Worm (Caenorhabditis elegans) whole organism, L1 larva: ENCODE data around the gene par-1.

Experiments
- C04F5.9 ChIP-seq: sonication (generic microtip); optimal IDR thresholded peaks from 2 replicates; lab custom pipeline; 2016; ENCODE audit warnings: missing genetic modification characterization, missing compliant biosample characterization
- F16B12.6 ChIP-seq: fragments of 150-350 bp; optimal IDR thresholded peaks from 2 replicates; lab custom pipeline; 2014; ENCODE audit warnings: missing biosample characterization, missing genetic modification characterization
- Y116A8C.19 ChIP-seq: sonication (generic microtip); optimal IDR thresholded peaks from 2 replicates; lab custom pipeline; 2016; ENCODE audit warnings: missing compliant biosample characterization, missing genetic modification characterization, borderline replicate concordance
- aha-1 ChIP-seq: fragments of 150-350 bp; optimal IDR thresholded peaks from 2 replicates; lab custom pipeline; 2014; ENCODE audit warnings: missing biosample characterization, missing genetic modification characterization
- alr-1 ChIP-seq: fragments of 200-800 bp; sonication (Bioruptor generic); optimal IDR thresholded peaks from 2 replicates; lab custom pipeline; 2018; ENCODE audit warnings: borderline replicate concordance, mild to moderate bottlenecking, missing genetic modification characterization, missing compliant biosample characterization
- aly-2 ChIP-seq: fragments of 150-350 bp; optimal IDR thresholded peaks from 2 replicates; lab custom pipeline; 2014; ENCODE audit warnings: missing biosample characterization, missing genetic modification characterization
- ama-1 ChIP-seq: fragments of 150-350 bp; optimal IDR thresholded peaks from 2 replicates; lab custom pipeline; 2014
- ceh-63 ChIP-seq: fragments of 200-800 bp; sonication (Bioruptor generic); optimal IDR thresholded peaks from 2 replicates; lab custom pipeline; 2018; ENCODE audit warnings: mild to moderate bottlenecking, missing genetic modification characterization, missing compliant biosample characterization
- ceh-82 ChIP-seq, 3 experiments: fragments of 150-350 bp in 1 of 3; sonication (generic microtip) in 2 of 3; optimal IDR thresholded peaks; 2 replicates each; lab custom pipeline; 2014 to 2017; ENCODE audit warnings: missing biosample characterization in 3 of 3, missing genetic modification characterization in 3 of 3
- ceh-88 ChIP-seq: fragments of 200-800 bp; sonication (Bioruptor generic); IDR thresholded peaks from 2 replicates; pipeline ENCODE4 v1.3.6; 2022; ENCODE audit warnings: missing genetic modification characterization, missing compliant biosample characterization
- ces-1 ChIP-seq: fragments of 150-350 bp; optimal IDR thresholded peaks from 2 replicates; lab custom pipeline; 2014; ENCODE audit warnings: missing biosample characterization, missing genetic modification reagents, missing genetic modification characterization
- dpl-1 ChIP-seq, 3 experiments: fragments of 150-350 bp in 2 of 3; sonication (generic microtip) in 1 of 3; optimal IDR thresholded peaks; 2 replicates each; lab custom pipeline; 2014 to 2017; ENCODE audit warnings: missing biosample characterization in 3 of 3, missing genetic modification characterization in 3 of 3, missing genetic modification reagents in 3 of 3
- dsc-1 ChIP-seq: sonication (generic microtip); optimal IDR thresholded peaks from 2 replicates; lab custom pipeline; 2016; ENCODE audit warnings: mild to moderate bottlenecking, missing genetic modification characterization, missing compliant biosample characterization
- efl-1 ChIP-seq, 4 experiments: fragments of 150-350 bp; optimal IDR thresholded peaks in 3 of 4; peaks in 1 of 4; 1 replicate in 1 of 4; 2 replicates in 3 of 4; lab custom pipeline; 2014; ENCODE audit warnings: missing biosample characterization in 2 of 4, missing genetic modification characterization in 2 of 4, missing genetic modification reagents in 2 of 4
- egl-13 ChIP-seq: sonication (generic microtip); optimal IDR thresholded peaks from 2 replicates; lab custom pipeline; 2016; ENCODE audit warnings: missing genotype, missing genetic modification reagents, missing genetic modification characterization, missing compliant biosample characterization
- ets-5 ChIP-seq: fragments of 200-800 bp; sonication (Bioruptor generic); IDR thresholded peaks from 2 replicates; pipeline ENCODE4 v1.3.6; 2022; ENCODE audit warnings: missing genetic modification characterization, missing compliant biosample characterization
- fkh-10 ChIP-seq: sonication (generic microtip); optimal IDR thresholded peaks from 2 replicates; lab custom pipeline; 2017; ENCODE audit warnings: missing biosample characterization, missing genetic modification reagents, missing genetic modification characterization
- fkh-8 ChIP-seq: sonication (generic microtip); optimal IDR thresholded peaks from 2 replicates; lab custom pipeline; 2016; ENCODE audit warnings: mild to moderate bottlenecking, missing genetic modification characterization, missing compliant biosample characterization
- hlh-17 ChIP-seq: fragments of 200-800 bp; sonication (Bioruptor generic); optimal IDR thresholded peaks from 2 replicates; lab custom pipeline; 2018; ENCODE audit warnings: missing genetic modification characterization, mild to moderate bottlenecking, missing compliant biosample characterization, moderate library complexity, borderline replicate concordance
- isw-1 ChIP-seq: fragments of 200-800 bp; sonication (Bioruptor generic); IDR thresholded peaks from 2 replicates; pipeline ENCODE4 v1.3.6; 2022; ENCODE audit warnings: missing genetic modification characterization, missing compliant biosample characterization
- jun-1 ChIP-seq: fragments of 150-350 bp; optimal IDR thresholded peaks from 2 replicates; lab custom pipeline; 2014; ENCODE audit warnings: missing biosample characterization, missing genetic modification reagents, missing genetic modification characterization
- lin-14 ChIP-seq: fragments of 200-800 bp; sonication (Bioruptor generic); optimal IDR thresholded peaks from 2 replicates; lab custom pipeline; 2018; ENCODE audit warnings: mild to moderate bottlenecking, missing genetic modification characterization, moderate library complexity, missing compliant biosample characterization
- lin-35 ChIP-seq, 2 experiments: fragments of 150-350 bp; optimal IDR thresholded peaks; 2 replicates each; lab custom pipeline; 2014; ENCODE audit warnings: missing biosample characterization in 2 of 2, missing genetic modification characterization in 2 of 2, missing genetic modification reagents in 2 of 2
- lin-39 ChIP-seq: fragments of 150-350 bp; optimal IDR thresholded peaks from 2 replicates; lab custom pipeline; 2014; ENCODE audit warnings: missing biosample characterization, missing genetic modification reagents, missing genetic modification characterization
- lir-3 ChIP-seq: sonication (generic microtip); optimal IDR thresholded peaks from 2 replicates; lab custom pipeline; 2016; ENCODE audit warnings: mild to moderate bottlenecking, missing genetic modification characterization, moderate library complexity, missing compliant biosample characterization; ENCODE audit not compliant: poor library complexity
- lsy-2 ChIP-seq, 2 experiments: fragments of 150-350 bp; optimal IDR thresholded peaks; 2 replicates each; lab custom pipeline; 2014; ENCODE audit warnings: missing biosample characterization in 2 of 2, missing genetic modification characterization in 2 of 2
- mab-9 ChIP-seq: fragments of 200-800 bp; sonication (Bioruptor generic); IDR thresholded peaks from 2 replicates; pipeline ENCODE4 v1.3.6; 2022; ENCODE audit warnings: missing genetic modification reagents, missing genetic modification characterization, missing compliant biosample characterization
- mep-1 ChIP-seq: fragments of 150-350 bp; optimal IDR thresholded peaks from 2 replicates; lab custom pipeline; 2014; ENCODE audit warnings: missing biosample characterization, missing genetic modification characterization
- nhr-11 ChIP-seq: fragments of 150-350 bp; optimal IDR thresholded peaks from 2 replicates; lab custom pipeline; 2014; ENCODE audit warnings: missing biosample characterization, missing genetic modification characterization
- nhr-47 ChIP-seq: sonication (generic microtip); optimal IDR thresholded peaks from 2 replicates; lab custom pipeline; 2016; ENCODE audit warnings: mild to moderate bottlenecking, missing genetic modification characterization, moderate library complexity, missing compliant biosample characterization
- nhr-71 ChIP-seq: sonication (generic microtip); optimal IDR thresholded peaks from 2 replicates; lab custom pipeline; 2016; ENCODE audit warnings: mild to moderate bottlenecking, missing genetic modification characterization, moderate library complexity, missing compliant biosample characterization
- nhr-90 ChIP-seq: sonication (generic microtip); optimal IDR thresholded peaks from 2 replicates; lab custom pipeline; 2016; ENCODE audit warnings: mild to moderate bottlenecking, missing genetic modification characterization, missing compliant biosample characterization; ENCODE audit not compliant: poor library complexity
- pag-3 ChIP-seq: sonication (generic microtip); optimal IDR thresholded peaks from 2 replicates; lab custom pipeline; 2017; ENCODE audit warnings: missing genetic modification characterization, mild to moderate bottlenecking, missing compliant biosample characterization, antibody characterized with exemption, borderline replicate concordance; ENCODE audit not compliant: insufficient read depth
- skn-1 ChIP-seq: fragments of 150-350 bp; optimal IDR thresholded peaks from 2 replicates; lab custom pipeline; 2014; ENCODE audit warnings: missing biosample characterization, missing genetic modification characterization
- snpc-4 ChIP-seq: fragments of 150-350 bp; optimal IDR thresholded peaks from 2 replicates; lab custom pipeline; 2014; ENCODE audit warnings: missing biosample characterization, missing genetic modification characterization
- snu-23 ChIP-seq: sonication (generic microtip); optimal IDR thresholded peaks from 2 replicates; lab custom pipeline; 2016; ENCODE audit warnings: missing genetic modification characterization, missing compliant biosample characterization
- swsn-7 ChIP-seq: sonication (generic microtip); optimal IDR thresholded peaks from 2 replicates; lab custom pipeline; 2016; ENCODE audit warnings: missing genetic modification characterization, missing compliant biosample characterization
- tbx-2 ChIP-seq: sonication (generic microtip); optimal IDR thresholded peaks from 2 replicates; lab custom pipeline; 2016; ENCODE audit warnings: missing genetic modification characterization, missing compliant biosample characterization
- unc-30 ChIP-seq: sonication (generic microtip); optimal IDR thresholded peaks from 2 replicates; lab custom pipeline; 2017; ENCODE audit warnings: missing biosample characterization, missing genetic modification characterization
- unc-62 ChIP-seq: fragments of 150-350 bp; optimal IDR thresholded peaks from 2 replicates; lab custom pipeline; 2014; ENCODE audit warnings: missing biosample characterization, missing genetic modification reagents, missing genetic modification characterization
- unc-86 ChIP-seq: sonication (generic microtip); optimal IDR thresholded peaks from 2 replicates; lab custom pipeline; 2016; ENCODE audit warnings: missing genetic modification characterization, missing compliant biosample characterization
- vab-15 ChIP-seq: sonication (generic microtip); optimal IDR thresholded peaks from 2 replicates; lab custom pipeline; 2017; ENCODE audit warnings: missing genotype, mild to moderate bottlenecking, missing genetic modification characterization, missing compliant biosample characterization
- ztf-11 ChIP-seq, 2 experiments: sonication (generic microtip); optimal IDR thresholded peaks; 2 replicates each; lab custom pipeline; 2016 to 2017; ENCODE audit warnings: missing genetic modification characterization in 2 of 2, missing biosample characterization in 1 of 2, missing compliant biosample characterization in 1 of 2

The par-1 gene

ce11 chrV:14147114-14147513 lies 1.9 kb upstream of the par-1 start:
- TF ChIP-seq ama-1 (lab: Kevin White, UChicago) (no peak), unc-30 (tag; lab: Kevin White, UChicago) (no peak), lir-3 (tag; lab: Kevin White, UChicago) (no peak), ets-5 (GFP tag; lab: Robert Waterston, UW) (no peak), swsn-7 (no peak)

ce11 chrV:14146199-14146598 lies 1.0 kb upstream of the par-1 start, which contains the start of gene acs-10:
Gene acs-10, plus strand, starts transcription at chrV:14146499.
- TF ChIP-seq ceh-88 = no peak

- TF ChIP-seq dsc-1 (peak; percentile 12), unc-62 (GFP tag; lab: Kevin White, UChicago) (no peak), lin-39 (tag; lab: Kevin White, UChicago) (no peak), lin-14 (GFP tag; lab: Kevin White, UChicago) (peak; percentile 93), nhr-47 (tag; lab: Kevin White, UChicago) (peak; percentile 59), lsy-2 (tag; optimal IDR thresholded peaks at IDR 0.05; lab: Kevin White, UChicago) (peak in 1 of 2 experiments; percentile 53), nhr-71 (peak; percentile 53), vab-15 (tag; lab: Kevin White, UChicago) (no peak), hlh-17 (no peak), fkh-10 (GFP tag; lab: Kevin White, UChicago) (peak; percentile 58), ces-1 (GFP tag; lab: Kevin White, UChicago) (no peak), mep-1 (peak; percentile 23), isw-1 (peak; percentile 16; the same call in 1 of the 2 replicates), ceh-82 (tag; optimal IDR thresholded peaks at IDR 0.05; lab: Kevin White, UChicago) (peak in 2 of 3 experiments; percentile 33 to 53), snpc-4 (tag; lab: Kevin White, UChicago) (no peak), aly-2 (tag; lab: Kevin White, UChicago) (no peak), tbx-2 (tag; lab: Kevin White, UChicago) (peak; percentile 34), fkh-8 (tag; lab: Kevin White, UChicago) (peak; percentile 63), lin-35 (GFP tag; optimal IDR thresholded peaks at IDR 0.05; lab: Kevin White, UChicago) (peak in 1 of 2 experiments; percentile 34), mab-9 (peak; percentile 53; the same call in 1 of the 2 replicates), nhr-90 (tag; lab: Kevin White, UChicago) (no peak), efl-1 (optimal IDR thresholded peaks at IDR 0.05; lab: Kevin White, UChicago) (peak; percentile 25 to 31), efl-1 (GFP tag; optimal IDR thresholded peaks at IDR 0.05 in 1 of 2; lab: Kevin White, UChicago) (peak in 1 of 2 experiments; percentile 62), dpl-1 (GFP tag; optimal IDR thresholded peaks at IDR 0.05; lab: Kevin White, UChicago) (peak in 1 of 3 experiments; percentile 21), unc-86 (tag; lab: Kevin White, UChicago) (peak; percentile 56), ceh-88 (no peak), pag-3 (tag; lab: Kevin White, UChicago) (no peak), swsn-7 (peak; percentile 3)
- TF ChIP-seq, all 84 proteins: peak for 17
Measured at ce11 chrV:14143634-14144033, 1.5 kb downstream of the par-1 start.

ce11 chrV:14141846-14142245 lies 3.3 kb downstream of the par-1 start:
- TF ChIP-seq snu-23 (GFP tag; lab: Kevin White, UChicago) = no peak

- TF ChIP-seq mab-9 (no peak), fkh-10 (GFP tag; lab: Kevin White, UChicago) (peak; percentile 89), F16B12.6 (tag; lab: Kevin White, UChicago) (no peak), lsy-2 (tag; optimal IDR thresholded peaks at IDR 0.05; lab: Kevin White, UChicago) (no peak), ztf-11 (tag; optimal IDR thresholded peaks at IDR 0.05; lab: Kevin White, UChicago) (no peak), ceh-63 (GFP tag; lab: Kevin White, UChicago) (no peak), lin-14 (GFP tag; lab: Kevin White, UChicago) (peak; percentile 68), alr-1 (tag; lab: Kevin White, UChicago) (no peak), egl-13 (tag; lab: Kevin White, UChicago) (no peak), jun-1 (tag; lab: Kevin White, UChicago) (no peak), C04F5.9 (tag; lab: Kevin White, UChicago) (no peak), unc-30 (tag; lab: Kevin White, UChicago) (no peak), skn-1 (tag; lab: Kevin White, UChicago) (no peak), efl-1 (optimal IDR thresholded peaks at IDR 0.05; lab: Kevin White, UChicago) (no peak), efl-1 (GFP tag; optimal IDR thresholded peaks at IDR 0.05 in 1 of 2; lab: Kevin White, UChicago) (peak in 1 of 2 experiments; percentile 70), isw-1 (no peak), nhr-11 (tag; lab: Kevin White, UChicago) (no peak), aha-1 (tag; lab: Kevin White, UChicago) (no peak), ets-5 (GFP tag; lab: Robert Waterston, UW) (no peak), ceh-88 (no peak), Y116A8C.19 (tag; lab: Kevin White, UChicago) (no peak), nhr-47 (tag; lab: Kevin White, UChicago) (peak; percentile 10)
Measured at ce11 chrV:14140733-14141132, 4.4 kb downstream of the par-1 start.
